Fruit fly (Drosophila melanogaster): ENCODE measurements around the gene CG34297.

The CG34297 gene

dm6 chr3R:6747907-6748306 lies at the start of gene CG34297:
Gene CG34297, minus strand, starts transcription at chr3R:6748007.
- no peak for TF ChIP-seq CG17801 (GFP tag; optimal IDR thresholded peaks at IDR 0.05; ENCODE audit: partially characterized antibody)

- TF ChIP-seq CG17801 (GFP tag; optimal IDR thresholded peaks at IDR 0.05; ENCODE audit: partially characterized antibody) = no peak
These were observed 43.5 kb upstream of the CG34297 start, which contains the start of gene Dfd for dm6 chr3R:6791189-6791886. Gene Dfd, plus strand, starts transcription at chr3R:6791836.

DNA sequence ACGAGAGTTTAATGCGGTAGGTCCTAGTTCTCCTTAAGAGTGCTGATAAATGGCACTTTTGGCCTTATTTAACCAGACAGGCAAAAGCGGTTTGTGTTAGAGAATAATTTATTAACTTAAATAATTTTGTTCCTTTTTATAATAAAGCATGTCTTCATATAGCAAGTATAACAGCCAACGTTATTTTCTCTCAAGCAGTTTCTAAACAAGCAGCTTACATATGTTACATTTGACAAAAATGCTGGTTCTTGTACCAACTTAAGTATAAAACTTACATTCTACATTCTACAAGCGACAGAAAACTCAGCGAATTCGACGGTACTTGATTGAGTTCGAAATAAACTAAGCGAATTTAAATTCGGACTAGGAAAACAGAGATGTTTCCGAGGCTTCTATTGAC lies 32.2 kb upstream of the CG34297 start:
- TF ChIP-seq CG17801 (GFP tag; optimal IDR thresholded peaks at IDR 0.05; ENCODE audit: partially characterized antibody) = no peak

DNA sequence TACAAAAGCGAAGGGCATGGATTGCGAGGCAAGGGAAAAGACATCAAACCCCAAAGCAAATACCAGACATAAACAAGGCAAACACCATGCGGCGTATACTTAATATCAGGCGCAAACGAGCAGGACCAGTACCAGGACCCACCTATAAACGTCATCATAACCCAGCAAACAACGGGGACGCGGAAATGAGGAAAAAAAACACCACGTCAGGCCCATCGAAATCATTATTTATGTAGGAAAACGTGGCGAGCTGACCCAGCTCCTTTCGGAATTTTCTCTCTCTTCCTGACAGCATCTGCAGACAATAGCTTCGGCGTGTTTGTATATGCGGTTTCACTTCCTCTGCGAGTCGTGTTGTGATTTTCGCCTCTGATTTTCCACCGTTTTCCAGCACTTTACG lies 29.0 kb upstream of the CG34297 start:
- no peak for TF ChIP-seq CG17801 (GFP tag; optimal IDR thresholded peaks at IDR 0.05; ENCODE audit: partially characterized antibody)

DNA sequence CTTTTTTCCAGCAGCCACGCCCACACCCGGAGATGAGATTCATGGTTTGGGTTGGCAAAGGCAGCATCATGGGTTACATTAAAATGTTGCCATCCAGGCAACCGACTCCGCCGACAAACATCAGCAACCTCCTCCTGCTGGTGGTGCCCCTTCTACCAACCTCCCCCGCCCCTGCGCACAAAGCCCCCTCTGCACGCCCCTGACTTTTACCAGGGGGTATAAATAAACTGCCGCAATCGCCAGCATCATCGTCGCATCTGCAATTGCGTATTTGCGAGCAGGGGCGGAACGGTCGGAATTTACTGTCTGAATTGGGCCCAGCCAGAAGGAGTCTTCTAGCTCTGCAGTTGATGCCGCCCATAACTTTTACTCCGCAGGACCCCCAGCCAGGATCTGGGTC lies 24.0 kb upstream of the CG34297 start:
- TF ChIP-seq CG17801 (GFP tag; optimal IDR thresholded peaks at IDR 0.05; ENCODE audit: partially characterized antibody) = no peak

dm6 chr3R:6768256-6768655 lies 20.4 kb upstream of the CG34297 start:
- no peak for TF ChIP-seq CG17801 (GFP tag; optimal IDR thresholded peaks at IDR 0.05; ENCODE audit: partially characterized antibody)

DNA sequence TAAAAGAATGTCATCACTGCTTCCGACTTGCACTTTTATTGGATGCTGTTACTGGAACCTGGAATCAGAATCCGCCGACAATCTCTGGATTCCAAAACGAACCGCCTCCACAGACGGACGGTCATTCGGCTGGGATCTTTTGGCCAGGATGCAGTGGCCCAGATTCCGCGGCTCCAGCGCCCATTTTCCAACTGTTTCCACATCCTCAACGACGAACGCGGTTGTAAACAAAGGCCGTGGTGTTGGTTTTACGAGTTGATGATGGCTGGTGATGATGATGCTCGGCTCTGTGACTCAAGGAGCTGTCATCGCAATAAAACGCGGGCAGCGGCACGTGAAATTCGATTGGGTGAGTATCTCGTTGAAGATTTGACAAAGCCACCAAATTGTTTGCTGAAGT lies 19.1 kb upstream of the CG34297 start:
- no peak for TF ChIP-seq CG17801 (GFP tag; optimal IDR thresholded peaks at IDR 0.05; ENCODE audit: partially characterized antibody)

DNA sequence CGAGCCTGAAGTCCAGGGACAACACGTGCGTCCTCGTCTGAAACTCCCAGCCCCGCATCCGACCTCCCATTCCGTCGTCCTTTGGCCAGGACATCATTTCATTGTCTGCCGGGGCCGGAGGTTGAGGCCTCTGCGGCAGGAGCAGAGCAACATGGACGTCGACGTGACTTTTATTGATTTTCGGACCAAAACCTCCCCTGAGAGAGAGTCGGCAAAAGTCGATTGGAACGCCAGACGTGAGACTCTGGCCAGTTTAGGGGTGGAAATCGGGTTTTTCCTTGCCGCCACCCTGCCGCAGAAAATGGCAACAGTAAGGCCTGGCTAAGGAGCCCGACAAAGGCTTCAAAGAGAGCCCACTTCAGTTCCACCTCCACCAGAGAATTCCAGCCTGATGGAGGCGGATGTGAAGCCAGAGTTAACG lies 18.4 kb upstream of the CG34297 start:
- no peak for TF ChIP-seq CG17801 (GFP tag; optimal IDR thresholded peaks at IDR 0.05; ENCODE audit: partially characterized antibody)

dm6 chr3R:6764848-6765247 lies 17.0 kb upstream of the CG34297 start:
- TF ChIP-seq CG17801 (GFP tag; optimal IDR thresholded peaks at IDR 0.05; ENCODE audit: partially characterized antibody) = no peak

- no peak for TF ChIP-seq CG17801 (GFP tag; optimal IDR thresholded peaks at IDR 0.05; ENCODE audit: partially characterized antibody)
These were observed 15.1 kb upstream of the CG34297 start for dm6 chr3R:6762794-6763407.

DNA sequence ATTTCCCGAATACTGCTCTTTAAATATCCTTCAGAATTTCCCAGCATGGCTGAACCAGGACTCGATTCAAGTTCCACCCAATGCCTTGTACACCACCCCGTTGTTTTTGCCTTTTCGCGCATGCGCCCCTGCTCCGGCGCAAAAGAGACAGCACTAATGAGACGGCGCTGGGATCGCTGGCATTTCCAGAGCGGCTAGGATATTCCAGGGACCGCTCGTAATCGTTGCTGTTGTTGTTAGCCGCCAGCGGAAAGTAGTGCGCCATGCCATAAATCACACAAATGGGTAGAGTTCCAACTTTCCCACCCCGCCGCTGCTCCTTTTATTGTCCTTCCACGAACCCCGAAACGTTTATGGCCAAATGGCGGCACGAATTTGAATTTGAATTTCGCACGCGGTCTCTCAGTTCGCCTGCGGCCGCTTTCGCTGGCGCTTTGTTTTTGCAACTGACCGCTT lies 14.4 kb upstream of the CG34297 start, which contains the start of gene Ama:
Gene Ama (plus strand): TSS at position 406 of the 456 bp plus-strand sequence.
- TF ChIP-seq CG17801 (GFP tag; optimal IDR thresholded peaks at IDR 0.05; ENCODE audit: partially characterized antibody) = no peak

- no peak for TF ChIP-seq CG17801 (GFP tag; optimal IDR thresholded peaks at IDR 0.05; ENCODE audit: partially characterized antibody)
These were observed 13.2 kb upstream of the CG34297 start for dm6 chr3R:6760755-6761647.

dm6 chr3R:6759419-6759818 lies 11.6 kb upstream of the CG34297 start, which contains the start of gene bcd:
Gene bcd, minus strand, starts transcription at chr3R:6759466.
- TF ChIP-seq CG17801 (GFP tag; optimal IDR thresholded peaks at IDR 0.05; ENCODE audit: partially characterized antibody) = peak; percentile 11

DNA sequence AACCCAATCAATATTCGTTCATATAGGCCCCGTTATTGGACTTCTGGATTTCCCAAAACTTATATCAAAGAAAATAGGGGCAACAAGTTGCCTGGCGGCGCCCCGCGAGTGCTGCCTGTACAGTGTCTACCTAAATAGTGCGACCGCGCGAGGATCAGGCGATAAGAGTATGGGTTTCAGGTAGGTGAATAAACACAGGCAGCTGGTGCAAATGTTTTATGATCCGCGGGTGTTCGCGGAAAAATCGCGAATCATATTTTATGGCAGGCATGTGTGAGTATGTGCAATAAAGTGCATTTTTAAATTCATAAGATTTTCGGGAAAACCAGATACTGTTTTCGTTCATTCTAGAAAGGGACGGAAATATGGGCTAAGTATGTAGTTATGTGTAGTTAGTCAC lies 7.6 kb upstream of the CG34297 start:
- TF ChIP-seq CG17801 (GFP tag; optimal IDR thresholded peaks at IDR 0.05; ENCODE audit: partially characterized antibody) = no peak

Data from ovary, adult (tissue).